Worm (Caenorhabditis elegans): ENCODE measurements around the gene C08F8.15.
A peak's percentile ranks its signal among the peaks of the same experiment; 100 is the strongest.
"Not testable (repeated sequence)": the region's sequence is repeated elsewhere in the genome, so short reads cannot be mapped to it uniquely, and the experiment has no call there.

C08F8.15 gene

DNA sequence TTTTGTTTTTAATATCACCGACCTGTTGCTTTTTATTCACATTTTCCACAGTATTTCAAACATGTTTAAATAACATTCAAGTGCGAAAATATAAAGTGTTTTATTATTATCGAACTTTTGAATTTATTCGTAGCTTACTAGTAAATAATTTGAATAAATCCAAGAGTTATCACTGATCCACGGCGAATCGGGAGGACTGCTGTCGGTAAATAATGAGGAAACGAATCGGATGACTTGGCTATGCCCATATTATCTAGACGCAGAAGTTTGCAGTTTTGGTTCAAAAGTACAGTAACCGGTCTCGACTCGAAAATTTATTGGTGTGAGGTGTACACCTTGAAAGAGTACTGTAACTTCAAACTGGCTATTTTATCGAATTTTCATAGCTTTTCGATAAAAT is 4.1 kb downstream of the C08F8.15 start:
- no peak for TF ChIP-seq unc-62 (GFP tag; optimal IDR thresholded peaks at IDR 0.05)

DNA sequence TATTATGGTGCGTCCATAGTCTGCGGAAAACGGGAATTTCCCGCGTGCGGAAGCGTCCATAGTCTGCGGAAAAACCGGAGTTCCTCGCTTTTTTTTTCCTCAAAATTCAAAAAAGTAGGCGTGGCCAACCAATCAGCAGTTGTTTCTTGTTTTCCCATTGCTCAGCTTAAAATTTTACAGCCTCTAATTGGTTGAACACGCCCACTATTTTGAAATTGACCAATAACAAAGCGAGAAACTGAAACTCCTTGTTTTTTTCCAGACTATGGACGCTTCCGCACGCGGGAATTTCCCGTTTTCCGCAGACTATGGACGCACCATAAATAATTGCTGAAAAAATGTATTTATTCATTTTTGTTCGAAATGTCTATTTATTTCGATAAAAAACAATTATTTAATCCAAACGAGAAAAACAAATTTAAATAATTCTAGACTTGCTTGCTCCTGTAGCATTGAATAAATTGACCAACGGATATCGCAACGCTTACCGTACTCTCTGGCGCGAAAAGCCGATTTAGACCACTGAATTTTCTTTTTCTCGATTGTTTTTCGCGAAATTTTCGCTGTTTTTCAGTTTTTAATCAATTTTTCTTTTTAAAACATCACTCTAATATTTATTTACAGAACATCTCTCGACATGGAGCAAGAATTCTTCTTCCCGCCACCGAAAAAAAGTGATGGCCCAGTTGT is 6.0 kb downstream of the C08F8.15 start, which contains the start of gene C08F8.3:
C08F8.3 (plus strand) TSS at position 620 of the 690 bp plus-strand sequence.
- not testable (repeated sequence) for TF ChIP-seq unc-62 (GFP tag; optimal IDR thresholded peaks at IDR 0.05)

DNA sequence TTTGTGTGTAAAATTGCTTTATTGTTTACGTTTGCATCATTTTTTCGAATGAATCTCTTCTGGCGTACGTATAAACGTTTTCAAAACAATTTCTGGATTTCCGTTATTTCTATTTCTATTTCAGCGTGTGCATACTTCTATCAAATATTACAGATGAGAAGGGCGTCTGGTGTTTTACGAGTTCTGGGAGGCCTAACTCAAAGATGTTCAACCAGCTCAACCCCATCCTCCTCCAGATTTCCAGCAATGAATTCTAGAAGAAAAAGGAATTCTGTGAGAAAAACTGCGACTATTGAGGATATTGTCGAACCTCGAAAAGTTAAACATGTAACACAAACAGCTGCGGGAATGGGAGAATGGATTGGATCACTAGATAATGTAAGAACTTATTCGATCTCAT is 9.8 kb downstream of the C08F8.15 start, which contains the start of gene C08F8.2:
C08F8.2 (plus strand) TSS at position 154 of the 400 bp plus-strand sequence.
- TF ChIP-seq unc-62 (GFP tag; optimal IDR thresholded peaks at IDR 0.05): no peak

DNA sequence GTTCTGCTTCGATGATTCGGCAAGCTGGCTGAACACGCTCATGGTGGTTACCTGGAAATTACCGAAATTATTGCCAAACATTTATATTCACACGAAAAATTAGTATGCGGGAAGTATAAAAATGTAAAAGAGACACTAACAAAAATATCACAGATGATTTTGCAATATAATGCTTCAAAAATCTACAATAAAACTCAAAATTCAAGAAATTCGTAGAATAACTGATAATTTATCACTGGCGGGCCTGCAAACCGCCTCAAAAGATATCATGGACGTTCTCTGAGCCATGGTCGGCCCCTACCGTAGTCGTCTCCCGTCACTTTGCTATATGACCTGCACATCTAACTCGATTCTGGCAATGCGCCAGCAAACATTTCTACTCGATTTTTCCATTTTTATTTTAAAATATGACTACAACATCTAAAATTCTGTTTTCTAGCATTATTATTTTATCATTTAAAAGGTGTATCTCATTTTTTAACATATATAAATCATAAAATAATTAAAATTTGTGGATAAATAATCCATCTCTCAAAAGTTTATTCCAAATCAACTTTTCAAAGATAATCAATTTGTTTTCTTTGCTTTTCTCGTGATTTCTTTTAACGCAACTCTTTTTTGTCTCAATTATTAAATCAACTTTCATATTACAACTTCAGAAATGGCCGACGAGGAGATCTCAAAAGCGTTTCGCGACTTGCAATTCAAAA is 11.0 kb downstream of the C08F8.15 start, which contains the start of the genes F01G4.6 and pfd-1:
F01G4.6 (minus strand) TSS at position 51 of the 710 bp plus-strand sequence.
pfd-1 (plus strand) TSS at position 660 of the 710 bp plus-strand sequence.
- peak; percentile 13 for TF ChIP-seq unc-62 (GFP tag; optimal IDR thresholded peaks at IDR 0.05)

DNA sequence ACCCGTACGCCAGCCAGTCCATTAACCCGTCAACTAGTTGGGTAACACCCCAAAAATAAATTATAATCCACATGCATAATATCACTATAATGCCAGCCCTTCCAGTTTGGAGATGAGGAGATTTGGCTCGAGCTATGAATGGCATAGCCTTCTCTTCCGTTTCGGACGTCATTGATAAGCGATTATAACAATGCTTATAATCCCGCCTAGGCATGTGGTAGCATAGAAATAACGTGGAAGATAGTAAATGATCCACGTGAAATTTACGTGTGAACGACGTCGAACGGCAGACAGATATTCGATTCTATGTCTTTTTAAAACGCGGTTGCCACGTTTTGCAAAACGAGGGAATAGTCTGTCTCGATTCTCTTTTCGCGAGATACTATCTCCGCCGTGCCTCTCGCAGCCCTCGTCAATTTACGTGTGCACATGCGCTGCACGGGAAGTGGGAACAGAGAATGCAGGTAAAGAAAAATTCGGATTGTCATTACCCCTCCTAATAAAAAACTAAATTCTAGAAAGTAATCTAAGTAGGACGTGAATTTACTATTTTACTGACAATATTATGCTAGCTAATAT is 11.7 kb downstream of the C08F8.15 start:
- TF ChIP-seq unc-62 (GFP tag; optimal IDR thresholded peaks at IDR 0.05): no peak

DNA sequence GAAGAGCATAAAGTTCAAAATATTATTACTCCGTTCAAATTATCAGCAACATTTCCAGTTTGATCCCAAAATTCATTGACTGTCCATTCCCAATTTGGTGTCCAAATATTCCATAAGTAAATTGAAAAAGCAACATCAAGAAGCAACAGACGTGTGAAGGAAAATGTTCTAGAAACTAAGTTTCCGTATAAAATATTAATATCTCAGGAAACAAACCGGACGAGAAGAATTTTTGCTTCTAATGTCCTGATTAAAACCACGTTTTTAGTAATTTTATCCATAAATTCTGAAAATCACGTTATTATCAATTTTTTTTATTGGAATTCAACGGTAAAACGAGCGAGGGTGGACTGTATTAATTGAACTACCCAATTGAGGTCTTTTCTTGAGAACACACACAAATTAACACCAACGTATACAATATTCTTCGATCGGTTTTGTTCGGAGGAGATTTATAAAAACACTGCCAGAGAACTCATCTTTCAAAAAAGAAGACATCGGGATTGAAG is 13.6 kb downstream of the C08F8.15 start, which contains the start of gene pigq-1:
pigq-1 (minus strand) TSS at position 286 of the 509 bp plus-strand sequence.
- no peak for TF ChIP-seq unc-62 (GFP tag; optimal IDR thresholded peaks at IDR 0.05)

DNA sequence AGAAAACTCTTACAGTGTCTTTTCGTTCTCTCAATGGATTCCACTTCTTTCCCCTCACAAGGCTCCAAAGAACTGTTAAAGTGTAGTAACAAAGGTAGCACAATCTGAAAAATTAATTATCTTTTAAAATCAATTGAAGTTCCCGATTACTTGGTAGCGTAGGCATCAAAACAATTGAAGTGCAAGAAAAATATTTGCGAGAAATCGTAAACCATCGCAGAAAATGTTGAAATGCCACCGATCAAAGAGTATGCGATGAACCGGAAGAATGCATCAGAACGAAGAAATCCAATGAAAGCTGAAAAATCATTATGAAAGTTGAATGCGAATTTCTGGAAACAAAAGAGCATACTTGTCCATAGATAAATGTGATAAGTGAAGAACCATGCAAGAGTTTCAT is 14.1 kb downstream of the C08F8.15 start:
- TF ChIP-seq unc-62 (GFP tag; optimal IDR thresholded peaks at IDR 0.05): no peak

DNA sequence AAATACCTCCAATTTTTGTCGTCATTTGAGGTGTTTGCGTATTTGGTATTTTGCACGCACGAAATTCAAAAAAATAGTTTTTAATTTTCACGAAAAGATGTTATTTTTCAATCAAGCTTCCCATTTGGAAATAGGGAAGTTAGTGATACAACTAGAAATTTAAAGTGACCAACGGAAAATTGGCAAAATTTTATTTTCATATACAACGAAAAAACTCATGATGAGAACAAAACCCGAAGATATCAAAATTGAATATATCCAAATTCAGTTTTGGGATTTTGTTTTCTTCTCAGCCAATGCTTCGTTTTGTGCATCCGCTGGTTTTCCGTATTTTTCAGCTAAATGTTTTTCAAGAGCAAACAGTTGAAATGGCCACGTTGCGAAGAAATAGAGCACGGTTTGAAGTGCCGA is 14.7 kb downstream of the C08F8.15 start:
- no peak for TF ChIP-seq unc-62 (GFP tag; optimal IDR thresholded peaks at IDR 0.05)

DNA sequence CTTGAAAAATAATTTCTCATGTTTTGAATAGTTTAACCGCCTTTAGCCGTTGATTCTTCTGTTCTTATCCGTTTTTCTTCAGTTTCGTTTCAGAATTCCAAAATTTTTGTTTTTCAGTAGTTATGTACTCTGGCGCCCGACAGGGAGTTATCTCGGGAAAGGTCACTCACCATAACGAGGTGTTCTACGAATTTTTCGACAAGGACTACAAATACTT is 17.5 kb downstream of the C08F8.15 start, which contains the start of gene F01G4.4:
F01G4.4 (plus strand) TSS at position 118 of the 217 bp plus-strand sequence.
- no peak for TF ChIP-seq unc-62 (GFP tag; optimal IDR thresholded peaks at IDR 0.05)

DNA sequence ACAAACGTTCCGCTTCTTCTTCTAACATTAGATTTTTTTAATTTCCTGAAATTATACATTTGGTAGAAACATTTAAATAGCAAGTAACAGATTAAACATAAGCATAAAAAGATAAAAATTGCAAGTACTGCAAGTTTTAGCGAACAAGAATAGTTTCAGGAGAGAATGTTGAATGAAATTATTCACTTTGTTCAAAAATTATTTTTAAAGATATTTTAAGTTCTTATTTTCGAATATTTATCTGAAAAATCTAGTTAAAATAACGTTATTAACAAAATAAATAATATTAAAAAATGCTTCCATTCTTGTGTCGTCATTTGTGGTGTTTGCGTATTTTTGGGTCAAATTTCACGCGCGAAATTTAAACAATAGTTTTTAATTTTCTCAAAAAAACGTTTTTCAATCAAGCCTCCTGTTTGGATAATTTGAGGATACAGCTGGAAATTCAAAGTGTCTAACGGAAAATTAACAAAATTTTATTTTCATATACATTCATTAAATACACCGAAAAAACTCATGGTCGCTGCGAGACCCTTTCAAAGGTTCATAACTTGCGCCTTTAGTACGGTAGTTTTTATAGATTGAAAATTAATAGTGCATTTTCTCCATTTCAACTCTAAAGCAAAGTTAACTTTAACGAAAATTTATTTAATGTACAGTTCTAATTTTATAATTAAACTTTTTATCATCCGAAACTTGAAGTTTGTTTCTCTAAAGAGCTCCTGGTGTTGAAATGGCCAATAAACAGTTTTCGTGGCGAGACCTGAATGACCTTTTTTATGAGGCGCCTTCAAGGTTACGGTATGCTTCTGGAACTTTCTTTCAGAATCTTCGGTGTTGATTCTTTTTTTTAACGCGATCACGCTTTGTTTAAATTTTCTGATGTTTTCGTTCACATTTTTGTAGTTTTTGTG is 18.0 kb downstream of the C08F8.15 start, which contains the start of gene skih-2:
skih-2 (minus strand) TSS at position 51 of the 914 bp plus-strand sequence.
- TF ChIP-seq unc-62 (GFP tag; optimal IDR thresholded peaks at IDR 0.05): no peak

DNA sequence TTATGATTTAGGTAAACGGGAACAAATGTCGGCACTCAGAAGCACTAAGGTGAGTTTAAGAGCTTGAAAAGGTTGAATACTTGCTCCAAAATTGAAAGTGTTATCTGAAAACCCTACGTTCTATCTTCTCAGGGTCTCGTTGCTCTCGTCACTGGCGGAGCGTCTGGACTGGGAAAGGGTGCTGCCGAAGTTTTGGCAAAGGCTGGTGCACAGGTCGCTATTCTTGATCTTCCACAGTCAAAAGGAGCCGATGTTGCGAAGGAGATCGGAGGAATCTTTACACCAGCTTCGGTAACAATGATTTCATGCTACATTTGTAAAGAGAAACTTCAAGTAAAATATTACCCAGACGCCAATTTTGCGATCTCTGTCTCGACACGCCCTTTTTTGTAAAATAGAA is 29.3 kb downstream of the C08F8.15 start, which contains the start of gene ard-1:
ard-1 (plus strand) TSS at position 12 of the 400 bp plus-strand sequence.
- TF ChIP-seq unc-62 (GFP tag; optimal IDR thresholded peaks at IDR 0.05): no peak

DNA sequence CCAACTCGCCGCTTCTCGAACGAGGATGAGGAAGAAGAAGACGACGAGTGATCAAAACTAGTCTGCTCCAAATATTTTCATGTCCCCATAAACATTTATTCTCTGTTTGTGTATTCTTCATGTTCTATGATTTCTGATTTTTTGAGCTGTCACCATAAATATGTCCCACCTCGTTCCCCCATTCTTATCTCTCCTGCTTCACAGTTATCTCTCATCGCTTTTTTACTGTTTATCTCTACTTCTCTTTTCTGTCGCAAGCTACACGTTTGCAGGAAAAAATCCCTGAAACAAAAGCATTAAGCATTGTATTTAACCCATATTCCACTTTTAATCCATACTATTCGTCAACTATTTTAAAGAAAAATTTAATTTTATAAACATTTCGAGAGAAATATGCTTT is 29.8 kb downstream of the C08F8.15 start:
- TF ChIP-seq unc-62 (GFP tag; optimal IDR thresholded peaks at IDR 0.05): no peak

DNA sequence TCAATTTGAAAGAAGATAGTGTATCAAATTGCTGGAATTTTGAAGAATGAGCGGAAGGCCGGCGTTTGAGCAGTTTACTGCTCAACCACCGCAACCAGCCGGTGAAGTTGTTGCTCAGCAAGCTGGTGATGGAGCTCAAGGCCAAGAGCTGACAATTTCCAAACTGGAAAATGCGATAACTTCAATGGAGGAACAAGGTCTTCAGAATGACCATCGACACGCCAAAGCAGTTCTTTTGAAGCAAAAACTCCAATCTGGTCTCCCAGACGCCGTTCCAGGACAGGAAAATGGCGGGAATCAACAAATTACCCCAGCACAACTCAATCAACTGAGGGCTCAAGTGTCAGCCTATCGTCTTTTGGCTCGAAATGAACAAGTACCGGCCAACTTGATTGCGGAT is 34.6 kb downstream of the C08F8.15 start:
- TF ChIP-seq unc-62 (GFP tag; optimal IDR thresholded peaks at IDR 0.05): no peak

DNA sequence TGAATTAATAATTGTTTCAGACTA is 34.8 kb downstream of the C08F8.15 start, which contains the start of gene swsn-4:
swsn-4 (plus strand) TSS at position 21 of the 24 bp plus-strand sequence.
- no peak for TF ChIP-seq unc-62 (GFP tag; optimal IDR thresholded peaks at IDR 0.05)

DNA sequence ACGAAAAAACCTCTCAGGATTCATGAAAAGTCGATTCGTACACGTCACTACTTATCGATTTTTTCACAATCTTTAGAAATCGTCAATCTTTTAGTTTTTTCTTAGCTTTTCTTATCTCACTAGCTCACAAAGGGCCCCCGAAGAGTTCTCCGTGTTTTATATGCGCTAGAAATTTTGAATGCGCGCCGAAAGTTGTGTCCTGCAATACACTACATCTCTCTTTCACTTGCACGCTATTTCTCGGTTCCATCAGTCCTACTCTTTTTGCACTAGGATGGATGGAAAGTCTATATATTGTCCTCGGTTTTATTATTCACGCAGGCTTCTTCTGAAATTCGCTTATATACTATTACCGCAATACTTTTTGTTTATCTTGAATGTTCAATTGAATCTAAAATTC is 35.0 kb downstream of the C08F8.15 start:
- TF ChIP-seq unc-62 (GFP tag; optimal IDR thresholded peaks at IDR 0.05): no peak

DNA sequence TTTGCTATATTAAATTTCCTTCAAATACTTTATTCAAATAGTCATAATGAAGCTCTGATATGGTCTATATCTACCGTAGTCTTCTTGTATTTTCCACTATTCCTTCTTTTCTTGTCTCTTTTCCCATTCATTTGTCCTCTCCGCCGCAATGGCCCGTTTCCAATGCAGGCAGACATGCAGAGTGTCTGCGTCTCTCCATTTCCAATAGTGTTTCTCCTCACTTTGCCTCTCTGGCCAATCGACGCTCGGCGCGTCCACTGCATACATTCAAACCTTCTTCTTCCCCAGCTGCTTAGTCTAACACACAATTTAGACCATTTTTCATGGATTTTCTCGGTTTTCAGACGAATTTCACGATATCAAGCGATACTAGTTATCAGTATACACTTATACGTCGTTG is 35.4 kb downstream of the C08F8.15 start:
- no peak for TF ChIP-seq unc-62 (GFP tag; optimal IDR thresholded peaks at IDR 0.05)

Measured in whole organism, dauer.